Fruit fly (Drosophila melanogaster) Kc167 (cell line): ENCODE measurements around the gene CG8360.

Experiments used
- Myc ChIP-seq: fragments of >200 bp; optimal IDR thresholded peaks from 2 replicates; lab custom pipeline; 2017; ENCODE audit warnings: missing external identifiers
- Sin3A ChIP-seq: fragments of >200 bp; optimal IDR thresholded peaks from 2 replicates; lab custom pipeline; 2018; ENCODE audit warnings: missing external identifiers
- h ChIP-seq: fragments of >200 bp; optimal IDR thresholded peaks from 3 replicates; lab custom pipeline; 2018; ENCODE audit warnings: missing external identifiers
- insv ChIP-seq: fragments of >200 bp; optimal IDR thresholded peaks from 3 replicates; lab custom pipeline; 2018; ENCODE audit warnings: missing external identifiers
- psq ChIP-seq: fragments of >200 bp; optimal IDR thresholded peaks from 2 replicates; lab custom pipeline; 2017; ENCODE audit warnings: missing external identifiers
- ttk ChIP-seq: sonication (Bioruptor generic); optimal IDR thresholded peaks from 2 replicates; lab custom pipeline; 2017; ENCODE audit warnings: missing external identifiers

dm6 chr2L:8229628-8230027, 16.9 kb downstream of the CG8360 start:
- TF ChIP-seq psq, result no peak
- TF ChIP-seq h (lab: Kevin White, UChicago), result no peak
- no peak for TF ChIP-seq ttk (lab: Kevin White, UChicago)
- TF ChIP-seq insv, result no peak
- no peak for TF ChIP-seq Myc (lab: Kevin White, UChicago)
- no peak for TF ChIP-seq Sin3A
